Fruit fly (Drosophila melanogaster) whole organism, embryonic: Measurements from ENCODE around the gene mop.

ENCODE experiments used
- Abd-B ChIP-seq: fragments of 200-800 bp; sonication (Bioruptor generic); optimal IDR thresholded peaks from 2 replicates; lab custom pipeline; 2018; ENCODE audit warnings: missing biosample characterization, mild to moderate bottlenecking, missing genetic modification characterization, moderate library complexity
- Atf-2 ChIP-seq: fragments of 200-800 bp; sonication (Bioruptor generic); optimal IDR thresholded peaks from 2 replicates; lab custom pipeline; 2016; ENCODE audit warnings: missing biosample characterization, missing genetic modification characterization
- Bgb ChIP-seq: fragments of 200-800 bp; sonication (Bioruptor generic); IDR thresholded peaks from 2 replicates; pipeline ENCODE4 v1.3.6; 2022; ENCODE audit warnings: missing biosample characterization, missing genetic modification characterization; ENCODE audit not compliant: partially characterized antibody
- CG10543 ChIP-seq: fragments of 200-800 bp; sonication (Bioruptor generic); optimal IDR thresholded peaks from 3 replicates; lab custom pipeline; 2017; ENCODE audit warnings: missing biosample characterization, mild to moderate bottlenecking, missing genetic modification characterization, moderate library complexity
- CG10959 ChIP-seq: fragments of 200-800 bp; sonication (Bioruptor generic); IDR thresholded peaks from 2 replicates; pipeline ENCODE4 v1.3.6; 2022; ENCODE audit warnings: missing biosample characterization, missing genetic modification characterization
- CG12155 ChIP-seq: fragments of 200-800 bp; sonication (Bioruptor generic); optimal IDR thresholded peaks from 3 replicates; lab custom pipeline; 2016; ENCODE audit warnings: missing biosample characterization, missing genetic modification characterization
- CG15011 ChIP-seq: fragments of 200-800 bp; sonication (Bioruptor generic); optimal IDR thresholded peaks from 3 replicates; lab custom pipeline; 2018; ENCODE audit warnings: missing biosample characterization, mild to moderate bottlenecking, missing genetic modification characterization
- CG15073 ChIP-seq: fragments of 200-800 bp; sonication (Bioruptor generic); optimal IDR thresholded peaks from 2 replicates; lab custom pipeline; 2016; ENCODE audit warnings: missing biosample characterization, missing genetic modification characterization
- CG15696 ChIP-seq: fragments of 200-800 bp; sonication (Bioruptor generic); optimal IDR thresholded peaks from 2 replicates; lab custom pipeline; 2019; ENCODE audit warnings: missing biosample characterization, mild to moderate bottlenecking, missing genetic modification characterization, moderate library complexity
- CG17568 ChIP-seq: fragments of 200-800 bp; sonication (Bioruptor generic); optimal IDR thresholded peaks from 2 replicates; lab custom pipeline; 2018; ENCODE audit warnings: missing biosample characterization, mild to moderate bottlenecking, missing genetic modification characterization, moderate library complexity
- CG17802 ChIP-seq: fragments of 200-800 bp; sonication (Bioruptor generic); optimal IDR thresholded peaks from 2 replicates; lab custom pipeline; 2018; ENCODE audit warnings: missing biosample characterization, mild to moderate bottlenecking, missing genetic modification characterization, moderate library complexity
- CG30431 ChIP-seq: fragments of 200-800 bp; sonication (Bioruptor generic); optimal IDR thresholded peaks from 2 replicates; lab custom pipeline; 2017; ENCODE audit warnings: missing biosample characterization, missing genetic modification characterization
- CG31388 ChIP-seq: fragments of 200-800 bp; sonication (Bioruptor generic); optimal IDR thresholded peaks from 2 replicates; lab custom pipeline; 2016; ENCODE audit warnings: missing biosample characterization, missing genetic modification characterization
- CG33213 ChIP-seq: fragments of 200-800 bp; sonication (Bioruptor generic); optimal IDR thresholded peaks from 3 replicates; lab custom pipeline; 2016; ENCODE audit warnings: missing biosample characterization, missing genetic modification characterization
- CG33557 ChIP-seq: fragments of 200-800 bp; sonication (Bioruptor generic); optimal IDR thresholded peaks from 2 replicates; lab custom pipeline; 2019; ENCODE audit warnings: missing biosample characterization, mild to moderate bottlenecking, missing genetic modification characterization, moderate library complexity
- CG3995 ChIP-seq: fragments of 200-800 bp; sonication (Bioruptor generic); optimal IDR thresholded peaks from 3 replicates; lab custom pipeline; 2016; ENCODE audit warnings: missing biosample characterization, missing genetic modification characterization
- CG4360 ChIP-seq: fragments of 200-800 bp; sonication (Bioruptor generic); IDR thresholded peaks from 2 replicates; pipeline ENCODE4 v1.3.6; 2022; ENCODE audit warnings: missing biosample characterization, missing genetic modification characterization
- CG4854 ChIP-seq: fragments of 200-800 bp; sonication (Bioruptor generic); optimal IDR thresholded peaks from 2 replicates; lab custom pipeline; 2016; ENCODE audit warnings: missing biosample characterization, missing genetic modification characterization, inconsistent platforms
- CG9609 ChIP-seq: fragments of 200-800 bp; sonication (Bioruptor generic); optimal IDR thresholded peaks from 3 replicates; lab custom pipeline; 2016; ENCODE audit warnings: missing biosample characterization, missing genetic modification characterization
- CG9876 ChIP-seq: fragments of 200-800 bp; sonication (Bioruptor generic); optimal IDR thresholded peaks from 2 replicates; lab custom pipeline; 2016; ENCODE audit warnings: missing biosample characterization, missing genetic modification characterization
- CG9932 ChIP-seq: fragments of 200-800 bp; sonication (Bioruptor generic); IDR thresholded peaks from 2 replicates; pipeline ENCODE4 v1.3.6; 2022; ENCODE audit warnings: missing biosample characterization, missing genetic modification characterization
- CHES-1-like ChIP-seq: fragments of 200-800 bp; sonication (Bioruptor generic); optimal IDR thresholded peaks from 2 replicates; lab custom pipeline; 2016; ENCODE audit warnings: missing biosample characterization, missing genetic modification characterization
- D19B ChIP-seq: fragments of 200-800 bp; sonication (Bioruptor generic); optimal IDR thresholded peaks from 2 replicates; lab custom pipeline; 2017; ENCODE audit warnings: missing biosample characterization, mild to moderate bottlenecking, missing genetic modification characterization
- H15 ChIP-seq: fragments of 200-800 bp; sonication (Bioruptor generic); IDR thresholded peaks from 3 replicates; pipeline ENCODE4 v1.3.6; 2022; ENCODE audit warnings: missing biosample characterization, missing genetic modification characterization
- HLH4C ChIP-seq: fragments of 200-800 bp; sonication (Bioruptor generic); IDR thresholded peaks from 3 replicates; pipeline ENCODE4 v1.3.6; 2022; ENCODE audit warnings: missing biosample characterization, missing genetic modification characterization; ENCODE audit not compliant: partially characterized antibody
- Hr78 ChIP-seq, 2 experiments: fragments of 200-800 bp in 1 of 2; fragments of >200 bp in 1 of 2; sonication (Bioruptor generic) in 1 of 2; optimal IDR thresholded peaks; 2 replicates each; lab custom pipeline; 2017 to 2019; ENCODE audit warnings: missing biosample characterization in 2 of 2, missing genetic modification characterization in 2 of 2, mild to moderate bottlenecking in 1 of 2, moderate library complexity in 1 of 2
- NFAT ChIP-seq: fragments of 200-800 bp; sonication (Bioruptor generic); IDR thresholded peaks from 2 replicates; pipeline ENCODE4 v1.3.6; 2022; ENCODE audit warnings: missing biosample characterization, missing genetic modification characterization
- Oaz ChIP-seq: fragments of 200-800 bp; sonication (Bioruptor generic); IDR thresholded peaks from 2 replicates; pipeline ENCODE4 v1.3.6; 2022; ENCODE audit warnings: missing biosample characterization, missing genetic modification characterization
- Optix ChIP-seq: fragments of 200-800 bp; sonication (Bioruptor generic); IDR thresholded peaks from 3 replicates; pipeline ENCODE4 v1.3.6; 2022; ENCODE audit warnings: missing biosample characterization, missing genetic modification characterization
- Ptx1 ChIP-seq: fragments of 200-800 bp; sonication (Bioruptor generic); IDR thresholded peaks from 2 replicates; pipeline ENCODE4 v1.3.6; 2022; ENCODE audit warnings: missing biosample characterization, missing genetic modification characterization
- Taf1 ChIP-seq: fragments of 200-800 bp; sonication (Bioruptor generic); IDR thresholded peaks from 2 replicates; pipeline ENCODE4 v1.3.6; 2022; ENCODE audit warnings: missing biosample characterization, missing genetic modification characterization
- cad ChIP-seq: fragments of >200 bp; optimal IDR thresholded peaks from 2 replicates; lab custom pipeline; 2017; ENCODE audit warnings: missing biosample characterization, missing genetic modification characterization
- corto ChIP-seq: fragments of 200-800 bp; sonication (Bioruptor generic); optimal IDR thresholded peaks from 2 replicates; lab custom pipeline; 2016; ENCODE audit warnings: missing biosample characterization, mild to moderate bottlenecking, missing genetic modification characterization, moderate library complexity
- en ChIP-seq: fragments of 200-800 bp; sonication (Bioruptor generic); optimal IDR thresholded peaks from 2 replicates; lab custom pipeline; 2016; ENCODE audit warnings: missing biosample characterization, missing genetic modification characterization
- ewg ChIP-seq: fragments of 200-800 bp; sonication (Bioruptor generic); optimal IDR thresholded peaks from 3 replicates; lab custom pipeline; 2017; ENCODE audit warnings: mild to moderate bottlenecking, missing biosample characterization, missing genetic modification reagents, missing genetic modification characterization
- fd3F ChIP-seq: fragments of 200-800 bp; sonication (Bioruptor generic); optimal IDR thresholded peaks from 2 replicates; lab custom pipeline; 2018; ENCODE audit warnings: missing biosample characterization, mild to moderate bottlenecking, missing genetic modification characterization, moderate library complexity
- ftz-f1 ChIP-seq: fragments of 200-800 bp; sonication (Bioruptor generic); optimal IDR thresholded peaks from 2 replicates; lab custom pipeline; 2016; ENCODE audit warnings: missing biosample characterization, missing genetic modification characterization
- fu2 ChIP-seq: fragments of 200-800 bp; sonication (Bioruptor generic); optimal IDR thresholded peaks from 2 replicates; lab custom pipeline; 2016; ENCODE audit warnings: missing biosample characterization, missing genetic modification characterization
- ind ChIP-seq: fragments of 200-800 bp; sonication (Bioruptor generic); optimal IDR thresholded peaks from 3 replicates; lab custom pipeline; 2016; ENCODE audit warnings: missing biosample characterization, missing genetic modification characterization
- jigr1 ChIP-seq: fragments of 200-800 bp; sonication (Bioruptor generic); IDR thresholded peaks from 3 replicates; pipeline ENCODE4 v1.3.6; 2022; ENCODE audit warnings: missing biosample characterization, missing genetic modification characterization
- ken ChIP-seq: fragments of 200-800 bp; sonication (Bioruptor generic); IDR thresholded peaks from 3 replicates; pipeline ENCODE4 v1.3.6; 2022; ENCODE audit warnings: missing biosample characterization, missing genetic modification characterization
- klu ChIP-seq: fragments of 200-800 bp; sonication (Bioruptor generic); IDR thresholded peaks from 2 replicates; pipeline ENCODE4 v1.3.6; 2022; ENCODE audit warnings: missing biosample characterization, missing genetic modification characterization
- knrl ChIP-seq: fragments of 200-800 bp; sonication (Bioruptor generic); IDR thresholded peaks from 3 replicates; pipeline ENCODE4 v1.3.6; 2022; ENCODE audit warnings: missing biosample characterization, missing genetic modification characterization; ENCODE audit not compliant: partially characterized antibody
- mirr ChIP-seq: fragments of 200-800 bp; sonication (Bioruptor generic); optimal IDR thresholded peaks from 3 replicates; lab custom pipeline; 2018; ENCODE audit warnings: missing biosample characterization, mild to moderate bottlenecking, missing genetic modification characterization
- otp ChIP-seq: fragments of 200-800 bp; sonication (Bioruptor generic); IDR thresholded peaks from 3 replicates; pipeline ENCODE4, ENCODE4 v1.3.6; 2022; ENCODE audit warnings: missing biosample characterization, missing genetic modification characterization
- ranshi ChIP-seq: fragments of 200-800 bp; sonication (Bioruptor generic); IDR thresholded peaks from 2 replicates; pipeline ENCODE4 v1.3.6; 2022; ENCODE audit warnings: missing biosample characterization, missing genetic modification characterization
- sug ChIP-seq: fragments of 200-800 bp; optimal IDR thresholded peaks from 2 replicates; lab custom pipeline; 2019; ENCODE audit warnings: missing biosample characterization, mild to moderate bottlenecking, missing genetic modification characterization, moderate library complexity
- ttk ChIP-seq: fragments of 200-800 bp; sonication (Bioruptor generic); IDR thresholded peaks from 2 replicates; pipeline ENCODE4 v2.1.2; 2022; ENCODE audit warnings: missing biosample characterization, missing genetic modification characterization
- tx ChIP-seq: fragments of 200-800 bp; sonication (Bioruptor generic); optimal IDR thresholded peaks from 2 replicates; lab custom pipeline; 2016; ENCODE audit warnings: missing biosample characterization, missing genetic modification characterization
- unc-4 ChIP-seq: fragments of 200-800 bp; sonication (Bioruptor generic); IDR thresholded peaks from 2 replicates; pipeline ENCODE4 v1.3.6; 2022; ENCODE audit warnings: missing biosample characterization, missing genetic modification characterization; ENCODE audit not compliant: partially characterized antibody
- wor ChIP-seq: fragments of 200-800 bp; sonication (Bioruptor generic); IDR thresholded peaks from 2 replicates; pipeline ENCODE4 v1.3.6; 2022; ENCODE audit warnings: missing biosample characterization, missing genetic modification characterization

Gene mop

dm6 chr3L:14804724-14805221 lies 28.8 kb upstream of the mop start, which contains the start of gene CG17839 (continued):
- peak; percentile 74 for TF ChIP-seq mirr
- TF ChIP-seq ken (GFP tag; lab: Robert Waterston, UW), result no peak
- TF ChIP-seq Bgb (GFP tag; lab: Robert Waterston, UW), result no peak
- TF ChIP-seq CG4360, result peak; percentile 49
- no peak for TF ChIP-seq CHES-1-like
- no peak for TF ChIP-seq Ptx1 (GFP tag; lab: Robert Waterston, UW)
- no peak for TF ChIP-seq ftz-f1 (GFP tag; lab: Kevin White, UChicago)
- TF ChIP-seq klu (GFP tag; lab: Robert Waterston, UW), result no peak
- no peak for TF ChIP-seq tx (GFP tag; lab: Kevin White, UChicago)
- TF ChIP-seq CG30431, result no peak
- no peak for TF ChIP-seq ranshi (GFP tag; lab: Robert Waterston, UW)
- peak; percentile 86 for TF ChIP-seq ewg (GFP tag; lab: Kevin White, UChicago)
- peak; percentile 40; the same call in 1 of the 3 replicates for TF ChIP-seq HLH4C (GFP tag; lab: Robert Waterston, UW)
- no peak for TF ChIP-seq ttk (GFP tag; lab: Robert Waterston, UW)
- no peak for TF ChIP-seq en (GFP tag; lab: Kevin White, UChicago)
- no peak for TF ChIP-seq CG4854 (GFP tag; lab: Kevin White, UChicago)
- no peak for TF ChIP-seq CG15696 (tag; lab: Kevin White, UChicago)
- TF ChIP-seq unc-4 (GFP tag; lab: Robert Waterston, UW), result 0 out of 2 replicates have a peak, but pooled peaks have one; percentile 40
- no peak for TF ChIP-seq Atf-2 (GFP tag; lab: Kevin White, UChicago)
- no peak for TF ChIP-seq D19B
- no peak for TF ChIP-seq corto (GFP tag; lab: Kevin White, UChicago)
- TF ChIP-seq CG10543 (GFP tag; lab: Kevin White, UChicago), result peak; percentile 83
- no peak for TF ChIP-seq wor (GFP tag; lab: Robert Waterston, UW)
- no peak for TF ChIP-seq fu2 (GFP tag; lab: Kevin White, UChicago)
- TF ChIP-seq Optix (GFP tag; lab: Robert Waterston, UW), result no peak
- no peak for TF ChIP-seq CG12155 (GFP tag; lab: Kevin White, UChicago)
- TF ChIP-seq otp (GFP tag; lab: Robert Waterston, UW), result no peak
- TF ChIP-seq CG17568 (GFP tag; lab: Kevin White, UChicago), result no peak
- no peak for TF ChIP-seq CG9876 (GFP tag; lab: Kevin White, UChicago)
- peak; percentile 29; the same call in 1 of the 2 replicates for TF ChIP-seq CG9932 (GFP tag; lab: Robert Waterston, UW)
- TF ChIP-seq cad (GFP tag; lab: Kevin White, UChicago), result no peak
- peak; percentile 51 for TF ChIP-seq sug (tag; lab: Kevin White, UChicago)
- TF ChIP-seq CG9609, result no peak
- TF ChIP-seq knrl (GFP tag; lab: Robert Waterston, UW), result 0 out of 3 replicates have a peak, but pooled peaks have one; percentile 13
- no peak for TF ChIP-seq CG15011 (GFP tag; lab: Kevin White, UChicago)
- no peak for TF ChIP-seq CG10959 (GFP tag; lab: Robert Waterston, UW)
- no peak for TF ChIP-seq Taf1 (GFP tag; lab: Robert Waterston, UW)
- no peak for TF ChIP-seq CG33557 (GFP tag; lab: Kevin White, UChicago)
- no peak for TF ChIP-seq CG3995 (GFP tag; lab: Kevin White, UChicago)
- TF ChIP-seq jigr1 (GFP tag; lab: Robert Waterston, UW), result no peak
- no peak for TF ChIP-seq CG33213
- no peak for TF ChIP-seq CG15073 (GFP tag; lab: Kevin White, UChicago)
- no peak for TF ChIP-seq fd3F (GFP tag; lab: Kevin White, UChicago)
- no peak for TF ChIP-seq Hr78 (GFP tag; optimal IDR thresholded peaks at IDR 0.05; lab: Kevin White, UChicago)
- TF ChIP-seq CG31388 (GFP tag; lab: Kevin White, UChicago), result no peak
- TF ChIP-seq Oaz, result 0 out of 2 replicates have a peak, but pooled peaks have one; percentile 10
- no peak for TF ChIP-seq Abd-B (GFP tag; lab: Kevin White, UChicago)
- TF ChIP-seq H15 (GFP tag; lab: Robert Waterston, UW), result no peak
- TF ChIP-seq CG17802, result no peak
- no peak; the same call in 1 of the 2 replicates for TF ChIP-seq NFAT (GFP tag; lab: Robert Waterston, UW)
- TF ChIP-seq ind (GFP tag; lab: Kevin White, UChicago), result no peak
